Fruit fly (Drosophila melanogaster) whole organism, embryonic: ENCODE data around the gene IntS14.

Experiments
- Asciz ChIP-seq: fragments of 200-800 bp; sonication (Bioruptor generic); optimal IDR thresholded peaks from 2 replicates; lab custom pipeline; 2017; ENCODE audit warnings: missing biosample characterization, mild to moderate bottlenecking, missing genetic modification characterization, missing genetic modification reagents
- Blimp-1 ChIP-seq: fragments of 200-800 bp; sonication (Bioruptor generic); optimal IDR thresholded peaks from 3 replicates; lab custom pipeline; 2018; ENCODE audit warnings: missing biosample characterization, missing genetic modification characterization, mild to moderate bottlenecking, moderate library complexity, missing genetic modification reagents
- BtbVII ChIP-seq: fragments of 200-800 bp; sonication (Bioruptor generic); optimal IDR thresholded peaks from 3 replicates; lab custom pipeline; 2017; ENCODE audit warnings: missing biosample characterization, mild to moderate bottlenecking, missing genetic modification characterization
- CG10209 ChIP-seq: fragments of 200-800 bp; sonication (Bioruptor generic); optimal IDR thresholded peaks from 3 replicates; lab custom pipeline; 2017; ENCODE audit warnings: missing biosample characterization, mild to moderate bottlenecking, missing genetic modification characterization, missing genetic modification reagents
- CG12104 ChIP-seq: fragments of 200-800 bp; sonication (Bioruptor generic); optimal IDR thresholded peaks from 3 replicates; lab custom pipeline; 2016; ENCODE audit warnings: missing biosample characterization, missing genetic modification characterization
- CG17568 ChIP-seq: fragments of 200-800 bp; sonication (Bioruptor generic); optimal IDR thresholded peaks from 2 replicates; lab custom pipeline; 2018; ENCODE audit warnings: missing biosample characterization, mild to moderate bottlenecking, missing genetic modification characterization, moderate library complexity
- CG17612 ChIP-seq: fragments of 200-800 bp; sonication (Bioruptor generic); IDR thresholded peaks from 2 replicates; pipeline ENCODE4 v1.3.6; 2022; ENCODE audit warnings: missing biosample characterization, missing genetic modification characterization
- CG1792 ChIP-seq: fragments of 200-800 bp; sonication (Bioruptor generic); optimal IDR thresholded peaks from 2 replicates; lab custom pipeline; 2016; ENCODE audit warnings: missing biosample characterization, missing genetic modification characterization
- CG3065 ChIP-seq: fragments of 200-800 bp; sonication (Bioruptor generic); optimal IDR thresholded peaks from 2 replicates; lab custom pipeline; 2016; ENCODE audit warnings: missing biosample characterization, missing genetic modification characterization
- CG31441 ChIP-seq: fragments of 200-800 bp; sonication (Bioruptor generic); IDR thresholded peaks from 2 replicates; pipeline ENCODE4 v1.3.6; 2022; ENCODE audit warnings: missing biosample characterization, missing genetic modification characterization
- CG3163 ChIP-seq: fragments of 200-800 bp; sonication (Bioruptor generic); optimal IDR thresholded peaks from 3 replicates; lab custom pipeline; 2016; ENCODE audit warnings: missing biosample characterization, missing genetic modification characterization
- CG33557 ChIP-seq: fragments of 200-800 bp; sonication (Bioruptor generic); optimal IDR thresholded peaks from 2 replicates; lab custom pipeline; 2019; ENCODE audit warnings: missing biosample characterization, mild to moderate bottlenecking, missing genetic modification characterization, moderate library complexity
- CG3407 ChIP-seq: fragments of 200-800 bp; sonication (Bioruptor generic); optimal IDR thresholded peaks from 2 replicates; lab custom pipeline; 2018; ENCODE audit warnings: missing biosample characterization, mild to moderate bottlenecking, missing genetic modification characterization
- CG4282 ChIP-seq: fragments of 200-800 bp; sonication (Bioruptor generic); optimal IDR thresholded peaks from 2 replicates; lab custom pipeline; 2016; ENCODE audit warnings: missing biosample characterization, missing genetic modification characterization
- CG4424 ChIP-seq: fragments of 200-800 bp; sonication (Bioruptor generic); optimal IDR thresholded peaks from 3 replicates; lab custom pipeline; 2016; ENCODE audit warnings: missing biosample characterization, missing genetic modification characterization
- CG4707 ChIP-seq: fragments of 200-800 bp; sonication (Bioruptor generic); optimal IDR thresholded peaks from 2 replicates; lab custom pipeline; 2018; ENCODE audit warnings: missing biosample characterization, mild to moderate bottlenecking, missing genetic modification characterization, moderate library complexity
- CG6272 ChIP-seq: fragments of 200-800 bp; sonication (Bioruptor generic); IDR thresholded peaks from 2 replicates; pipeline ENCODE4 v1.3.6; 2022; ENCODE audit warnings: missing biosample characterization, missing genetic modification characterization
- CG8478 ChIP-seq: fragments of >200 bp; optimal IDR thresholded peaks from 2 replicates; lab custom pipeline; 2018
- CHES-1-like ChIP-seq: fragments of 200-800 bp; sonication (Bioruptor generic); optimal IDR thresholded peaks from 2 replicates; lab custom pipeline; 2016; ENCODE audit warnings: missing biosample characterization, missing genetic modification characterization
- Camta ChIP-seq: fragments of 200-800 bp; sonication (Bioruptor generic); optimal IDR thresholded peaks from 2 replicates; lab custom pipeline; 2016; ENCODE audit warnings: missing biosample characterization, missing genetic modification characterization
- CkIIα-i1 ChIP-seq: fragments of 200-800 bp; sonication (Bioruptor generic); IDR thresholded peaks from 2 replicates; pipeline ENCODE4 v1.3.6; 2022; ENCODE audit warnings: missing biosample characterization, missing genetic modification characterization
- Deaf1 ChIP-seq: fragments of 200-800 bp; optimal IDR thresholded peaks from 3 replicates; lab custom pipeline; 2019; ENCODE audit warnings: missing biosample characterization, mild to moderate bottlenecking, missing genetic modification characterization, moderate library complexity
- HLH3B ChIP-seq: fragments of 200-800 bp; sonication (Bioruptor generic); IDR thresholded peaks from 2 replicates; pipeline ENCODE4 v1.3.6; 2022; ENCODE audit warnings: missing biosample characterization, missing genetic modification characterization
- Hey ChIP-seq: fragments of 200-800 bp; sonication (Bioruptor generic); optimal IDR thresholded peaks from 3 replicates; lab custom pipeline; 2018; ENCODE audit warnings: missing biosample characterization, mild to moderate bottlenecking, missing genetic modification characterization
- MESR4 ChIP-seq: fragments of 200-800 bp; sonication (Bioruptor generic); optimal IDR thresholded peaks from 2 replicates; lab custom pipeline; 2018; ENCODE audit warnings: missing biosample characterization, mild to moderate bottlenecking, missing genetic modification characterization, moderate library complexity
- NC2α ChIP-seq: fragments of 200-800 bp; sonication (Bioruptor generic); optimal IDR thresholded peaks from 2 replicates; lab custom pipeline; 2016; ENCODE audit warnings: missing biosample characterization, missing genetic modification characterization
- Spps ChIP-seq: fragments of 200-800 bp; sonication (Bioruptor generic); optimal IDR thresholded peaks from 2 replicates; lab custom pipeline; 2018; ENCODE audit warnings: missing biosample characterization, mild to moderate bottlenecking, missing genetic modification characterization
- Ssrp ChIP-seq: fragments of 200-800 bp; sonication (Bioruptor generic); optimal IDR thresholded peaks from 2 replicates; lab custom pipeline; 2018; ENCODE audit warnings: missing biosample characterization, mild to moderate bottlenecking, missing genetic modification characterization, moderate library complexity
- Taf1 ChIP-seq: fragments of 200-800 bp; sonication (Bioruptor generic); IDR thresholded peaks from 2 replicates; pipeline ENCODE4 v1.3.6; 2022; ENCODE audit warnings: missing biosample characterization, missing genetic modification characterization
- Tbp ChIP-seq: fragments of >200 bp; optimal IDR thresholded peaks from 2 replicates; lab custom pipeline; 2018; ENCODE audit warnings: missing biosample characterization, missing genetic modification characterization
- Xrp1 ChIP-seq: fragments of 200-800 bp; sonication (Bioruptor generic); IDR thresholded peaks from 2 replicates; pipeline ENCODE4 v1.3.6; 2022; ENCODE audit warnings: missing biosample characterization, missing genetic modification characterization
- YL-1 ChIP-seq: fragments of 200-800 bp; sonication (Bioruptor generic); optimal IDR thresholded peaks from 3 replicates; lab custom pipeline; 2017; ENCODE audit warnings: missing biosample characterization, mild to moderate bottlenecking, missing genetic modification characterization
- abd-A ChIP-seq: fragments of 200-800 bp; sonication (Bioruptor generic); optimal IDR thresholded peaks from 3 replicates; lab custom pipeline; 2019; ENCODE audit warnings: missing biosample characterization, mild to moderate bottlenecking, missing genetic modification characterization, moderate library complexity
- al ChIP-seq: fragments of 200-800 bp; sonication (Bioruptor generic); IDR thresholded peaks from 2 replicates; pipeline ENCODE4 v1.3.6; 2022; ENCODE audit warnings: missing biosample characterization, missing genetic modification characterization
- az2 ChIP-seq: fragments of 200-800 bp; sonication (Bioruptor generic); optimal IDR thresholded peaks from 3 replicates; lab custom pipeline; 2016; ENCODE audit warnings: missing biosample characterization, missing genetic modification characterization
- caup ChIP-seq: fragments of 200-800 bp; sonication (Bioruptor generic); optimal IDR thresholded peaks from 3 replicates; lab custom pipeline; 2017; ENCODE audit warnings: missing biosample characterization, mild to moderate bottlenecking, missing genetic modification characterization, moderate library complexity; ENCODE audit not compliant: severe bottlenecking
- crc ChIP-seq: fragments of 200-800 bp; sonication (Bioruptor generic); optimal IDR thresholded peaks from 2 replicates; lab custom pipeline; 2016; ENCODE audit warnings: missing biosample characterization, missing genetic modification characterization
- ind ChIP-seq: fragments of 200-800 bp; sonication (Bioruptor generic); optimal IDR thresholded peaks from 3 replicates; lab custom pipeline; 2016; ENCODE audit warnings: missing biosample characterization, missing genetic modification characterization
- lilli ChIP-seq: fragments of 200-800 bp; sonication (Bioruptor generic); optimal IDR thresholded peaks from 3 replicates; lab custom pipeline; 2016; ENCODE audit warnings: missing biosample characterization, missing genetic modification characterization
- pan ChIP-seq, 4 experiments: fragments of >200 bp in 3 of 4; fragments of 200-800 bp in 1 of 4; sonication (Bioruptor generic) in 1 of 4; optimal IDR thresholded peaks in 3 of 4; IDR thresholded peaks in 1 of 4; 2 replicates each; pipeline versions ENCODE4 v1.3.6 to Lab custom; 2017 to 2022; ENCODE audit warnings: missing biosample characterization in 2 of 4, missing genetic modification characterization in 2 of 4, mixed read lengths in 1 of 4
- peb ChIP-seq: fragments of 200-800 bp; sonication (Bioruptor generic); IDR thresholded peaks from 2 replicates; pipeline ENCODE4 v1.3.6; 2022; ENCODE audit warnings: missing biosample characterization, missing genetic modification characterization
- pho ChIP-seq: fragments of 200-800 bp; sonication (Bioruptor generic); optimal IDR thresholded peaks from 2 replicates; lab custom pipeline; 2016; ENCODE audit warnings: missing biosample characterization, missing genetic modification characterization
- sc ChIP-seq, 3 experiments: fragments of >200 bp in 2 of 3; fragments of 200-800 bp in 1 of 3; sonication (Bioruptor generic) in 1 of 3; optimal IDR thresholded peaks; 2 replicates in 2 of 3; 3 replicates in 1 of 3; lab custom pipeline; 2017; ENCODE audit warnings: mild to moderate bottlenecking in 1 of 3, missing biosample characterization in 1 of 3, missing genetic modification characterization in 1 of 3, missing genetic modification reagents in 1 of 3
- sima ChIP-seq: fragments of 200-800 bp; sonication (Bioruptor generic); optimal IDR thresholded peaks from 2 replicates; lab custom pipeline; 2016; ENCODE audit warnings: missing biosample characterization, missing genetic modification characterization
- stc ChIP-seq: fragments of 200-800 bp; sonication (Bioruptor generic); IDR thresholded peaks from 2 replicates; pipeline ENCODE4 v1.3.6; 2022; ENCODE audit warnings: missing biosample characterization, missing genetic modification characterization
- sug ChIP-seq: fragments of 200-800 bp; optimal IDR thresholded peaks from 2 replicates; lab custom pipeline; 2019; ENCODE audit warnings: missing biosample characterization, mild to moderate bottlenecking, missing genetic modification characterization, moderate library complexity
- trh ChIP-seq: fragments of 200-800 bp; sonication (Bioruptor generic); optimal IDR thresholded peaks from 2 replicates; lab custom pipeline; 2016; ENCODE audit warnings: missing biosample characterization, missing genetic modification characterization
- twi ChIP-seq: fragments of 200-800 bp; optimal IDR thresholded peaks from 2 replicates; lab custom pipeline; 2019; ENCODE audit warnings: missing biosample characterization, mild to moderate bottlenecking, missing genetic modification characterization, moderate library complexity
- zfh1 ChIP-seq: fragments of 200-800 bp; sonication (Bioruptor generic); IDR thresholded peaks from 3 replicates; pipeline ENCODE4 v1.3.6; 2022; ENCODE audit warnings: missing biosample characterization, missing genetic modification characterization

The IntS14 gene

DNA sequence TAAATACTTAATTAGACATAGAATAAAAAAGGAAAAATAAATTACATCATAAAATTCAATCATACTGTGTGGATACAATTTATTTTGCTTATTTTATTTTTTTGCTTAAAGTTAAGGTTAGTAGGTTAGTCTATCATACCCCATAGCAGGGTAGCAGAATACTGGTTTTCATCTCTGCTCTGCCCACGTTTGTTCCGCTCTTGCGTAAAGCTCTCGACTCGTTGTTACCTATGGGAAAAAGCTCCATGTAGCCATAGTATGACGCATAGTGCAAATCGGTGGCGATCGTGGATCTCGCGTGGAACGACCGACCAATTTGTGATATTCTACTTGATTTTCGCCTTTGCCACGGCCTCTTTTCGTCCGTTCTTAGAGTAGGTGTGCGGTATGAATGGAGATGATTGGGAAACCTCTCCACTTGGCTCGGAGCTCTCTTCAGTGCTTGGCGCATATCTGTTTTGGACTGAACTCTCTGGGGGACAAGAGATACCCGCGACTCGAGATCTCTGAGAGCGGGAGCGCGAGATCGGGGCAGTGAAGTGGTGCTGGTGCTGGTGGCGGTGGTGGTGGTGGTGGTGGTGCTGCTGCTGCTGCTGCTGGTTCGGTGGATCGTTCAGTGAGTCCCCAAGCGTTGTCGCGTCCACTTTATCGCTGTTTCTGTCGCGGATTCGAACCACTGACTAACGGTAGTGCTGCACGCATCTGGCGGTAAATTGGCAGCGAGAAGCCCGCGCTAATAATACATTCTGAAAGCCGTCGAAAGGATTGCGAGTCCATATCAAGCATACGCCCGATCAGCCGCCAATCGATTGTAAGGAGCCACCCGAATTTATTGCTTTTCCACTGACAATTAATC lies 21.6 kb downstream of the IntS14 start, which contains the start of gene CG5001 (continued):
- peak; percentile 82 for TF ChIP-seq al (GFP tag; lab: Robert Waterston, UW)
- peak; percentile 79 for TF ChIP-seq Ssrp (tag; lab: Kevin White, UChicago)
- TF ChIP-seq pan (optimal IDR thresholded peaks at IDR 0.05; lab: Kevin White, UChicago) = no peak
- TF ChIP-seq pan (GFP tag; optimal IDR thresholded peaks at IDR 0.05 in 1 of 2, IDR thresholded peaks at IDR 0.05 in 1 of 2) = peak in 1 of 2 experiments; percentile 91
- TF ChIP-seq sug (tag; lab: Kevin White, UChicago) = peak; percentile 85
- no peak for TF ChIP-seq Tbp
- no peak for TF ChIP-seq MESR4 (GFP tag; lab: Kevin White, UChicago)
- TF ChIP-seq CG4424 = peak; percentile 80
- peak; percentile 48 for TF ChIP-seq twi (tag; lab: Kevin White, UChicago)
- TF ChIP-seq Xrp1 = peak; percentile 93
- peak; percentile 92 for TF ChIP-seq Blimp-1 (GFP tag; lab: Kevin White, UChicago)
- TF ChIP-seq abd-A = no peak
- no peak for TF ChIP-seq CG4282
- TF ChIP-seq HLH3B = peak; percentile 89
- no peak for TF ChIP-seq Asciz (GFP tag; lab: Kevin White, UChicago)
- TF ChIP-seq pho (GFP tag; lab: Kevin White, UChicago) = peak; percentile 69
- TF ChIP-seq CG8478 (lab: Kevin White, UChicago) = no peak
- peak; percentile 85 for TF ChIP-seq az2 (GFP tag; lab: Kevin White, UChicago)
- TF ChIP-seq stc (GFP tag; lab: Robert Waterston, UW) = peak; percentile 90
- peak; percentile 73 for TF ChIP-seq Spps (tag; lab: Kevin White, UChicago)
- no peak for TF ChIP-seq CG17568 (GFP tag; lab: Kevin White, UChicago)
- no peak for TF ChIP-seq CG17612 (GFP tag; lab: Robert Waterston, UW)
- TF ChIP-seq NC2α = no peak
- TF ChIP-seq sima (GFP tag; lab: Kevin White, UChicago) = peak; percentile 7
- peak; percentile 83 for TF ChIP-seq BtbVII (GFP tag; lab: Kevin White, UChicago)
- TF ChIP-seq peb (GFP tag; lab: Robert Waterston, UW) = peak; percentile 71
- TF ChIP-seq Taf1 (GFP tag; lab: Robert Waterston, UW) = peak; percentile 86
- TF ChIP-seq CHES-1-like (GFP tag; lab: Kevin White, UChicago) = peak; percentile 68
- TF ChIP-seq zfh1 (GFP tag; lab: Robert Waterston, UW) = peak; percentile 92
- TF ChIP-seq CG3065 (GFP tag; lab: Kevin White, UChicago) = no peak
- peak; percentile 16 for TF ChIP-seq CG33557
- TF ChIP-seq CG12104 (GFP tag; lab: Kevin White, UChicago) = peak; percentile 64
- no peak for TF ChIP-seq Hey (tag; lab: Kevin White, UChicago)
- TF ChIP-seq CG10209 (GFP tag; lab: Kevin White, UChicago) = peak; percentile 76
- TF ChIP-seq CG3407 (GFP tag; lab: Kevin White, UChicago) = no peak
- peak; percentile 34 for TF ChIP-seq crc (GFP tag; lab: Kevin White, UChicago)
- peak; percentile 87 for TF ChIP-seq ind (GFP tag; lab: Kevin White, UChicago)
- TF ChIP-seq YL-1 = peak; percentile 51
- TF ChIP-seq Deaf1 (tag; lab: Kevin White, UChicago) = peak; percentile 88
- peak; percentile 59 for TF ChIP-seq Camta
- peak; percentile 65 for TF ChIP-seq CG6272 (GFP tag; lab: Robert Waterston, UW)
- no peak; the same call in 1 of the 2 replicates for TF ChIP-seq CG31441
- no peak for TF ChIP-seq CkIIα-i1
- TF ChIP-seq trh (GFP tag; lab: Kevin White, UChicago) = peak; percentile 29
- TF ChIP-seq CG4707 (GFP tag; lab: Kevin White, UChicago) = peak; percentile 70
- peak; percentile 73 for TF ChIP-seq caup
- peak; percentile 53 for TF ChIP-seq CG1792 (GFP tag; lab: Kevin White, UChicago)
- TF ChIP-seq CG3163 (GFP tag; lab: Kevin White, UChicago) = peak; percentile 66
- TF ChIP-seq sc (optimal IDR thresholded peaks at IDR 0.05; lab: Kevin White, UChicago) = no peak
- peak; percentile 60 for TF ChIP-seq sc (GFP tag; optimal IDR thresholded peaks at IDR 0.05; lab: Kevin White, UChicago)
- TF ChIP-seq lilli (GFP tag; lab: Kevin White, UChicago) = peak; percentile 81
